Worm (Caenorhabditis elegans) whole organism, L4/young adult: Measurements from ENCODE around the gene K06A4.7.

Source experiments
- W03F9.2 ChIP-seq: fragments of 150-350 bp; optimal IDR thresholded peaks from 2 replicates; lab custom pipeline; 2014; ENCODE audit warnings: missing biosample characterization, missing genetic modification characterization
- dao-5 ChIP-seq: sonication (generic microtip); optimal IDR thresholded peaks from 2 replicates; lab custom pipeline; 2016; ENCODE audit warnings: missing genotype, missing genetic modification characterization, moderate library complexity, missing compliant biosample characterization
- him-1 ChIP-seq: sonication (generic microtip); optimal IDR thresholded peaks from 2 replicates; lab custom pipeline; 2016; ENCODE audit warnings: missing genotype, missing genetic modification reagents, missing genetic modification characterization, missing compliant biosample characterization

DNA sequence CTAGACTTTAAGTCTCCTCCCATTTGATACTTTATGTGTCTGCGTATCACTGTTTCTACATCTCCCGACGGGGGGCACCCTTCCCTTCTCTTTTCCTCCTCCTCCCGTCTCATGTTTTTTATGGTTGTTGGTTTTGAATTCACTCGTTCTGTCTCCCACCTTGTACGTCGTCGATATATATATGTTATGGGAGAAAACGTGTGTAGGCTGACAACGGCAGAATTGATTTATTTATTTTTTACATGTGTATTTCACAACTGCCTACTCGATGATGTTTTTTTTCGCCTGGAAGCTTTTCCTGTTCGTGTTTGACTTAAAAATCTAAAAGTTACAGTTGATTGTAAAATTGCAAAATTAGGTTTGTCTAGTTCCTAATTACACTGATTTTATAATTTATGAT lies 48.8 kb downstream of the K06A4.7 start:
- TF ChIP-seq him-1 (tag; lab: Kevin White, UChicago), result no peak
- no peak for TF ChIP-seq W03F9.2
- TF ChIP-seq dao-5, result no peak
